Fruit fly (Drosophila melanogaster): ENCODE data around the gene Bet3.

dm6 chr3L:9423757-9424527 lies 18.1 kb downstream of the Bet3 start:
- no peak for TF ChIP-seq CG15710 (tag; optimal IDR thresholded peaks at IDR 0.05)
- no peak for TF ChIP-seq Ets98B (GFP tag; IDR thresholded peaks at IDR 0.05)
- TF ChIP-seq CG9948 (tag; optimal IDR thresholded peaks at IDR 0.05): no peak
- TF ChIP-seq rn (GFP tag; IDR thresholded peaks at IDR 0.05): no peak
- no peak for TF ChIP-seq CG34367 (tag; optimal IDR thresholded peaks at IDR 0.05)
- TF ChIP-seq CG13204 (GFP tag; optimal IDR thresholded peaks at IDR 0.05): no peak
- no peak for TF ChIP-seq gl (tag; optimal IDR thresholded peaks at IDR 0.05)
- no peak for TF ChIP-seq CG14655 (GFP tag; optimal IDR thresholded peaks at IDR 0.05)
- TF ChIP-seq Pif1B (GFP tag; optimal IDR thresholded peaks at IDR 0.05): no peak
- no peak for TF ChIP-seq D1 (tag; optimal IDR thresholded peaks at IDR 0.05)
- no peak for TF ChIP-seq Pif1A (GFP tag; optimal IDR thresholded peaks at IDR 0.05)

Measured in whole organism, pupa.